Fruit fly (Drosophila melanogaster): ENCODE measurements around the gene RpL13.
A peak's percentile ranks its signal among the peaks of the same experiment; 100 is the strongest.

Gene RpL13

dm6 chr2L:9989846-9990506, 22.9 kb downstream of the RpL13 start (continued):
- TF ChIP-seq esn (GFP tag; optimal IDR thresholded peaks at IDR 0.05) = peak; percentile 71
- TF ChIP-seq Eip75B (GFP tag; optimal IDR thresholded peaks at IDR 0.05) = peak; percentile 34
- peak; percentile 41 for TF ChIP-seq CG3032 (tag; optimal IDR thresholded peaks at IDR 0.05)
- TF ChIP-seq Lpt (GFP tag; optimal IDR thresholded peaks at IDR 0.05) = no peak
- TF ChIP-seq Gug (GFP tag; IDR thresholded peaks at IDR 0.05) = no peak
- peak; percentile 55 for TF ChIP-seq Met (GFP tag; optimal IDR thresholded peaks at IDR 0.05)
- peak; percentile 23 for TF ChIP-seq CG6808 (GFP tag; optimal IDR thresholded peaks at IDR 0.05)
- TF ChIP-seq fd59A (GFP tag; optimal IDR thresholded peaks at IDR 0.05) = no peak
- peak; percentile 11 for TF ChIP-seq dsx (GFP tag; optimal IDR thresholded peaks at IDR 0.05; ENCODE audit: poor library complexity, severe bottlenecking)
- TF ChIP-seq CG11294 (GFP tag; IDR thresholded peaks at IDR 0.05) = no peak
- TF ChIP-seq Hr38 (GFP tag; optimal IDR thresholded peaks at IDR 0.05) = no peak
- no peak for TF ChIP-seq eg (GFP tag; IDR thresholded peaks at IDR 0.05)
- no peak for TF ChIP-seq CG15336 (GFP tag; IDR thresholded peaks at IDR 0.05)
- TF ChIP-seq Eip78C (GFP tag) = peak; percentile 88
- TF ChIP-seq CG4318 (GFP tag; optimal IDR thresholded peaks at IDR 0.05) = no peak
- no peak for TF ChIP-seq CG6163 (GFP tag; IDR thresholded peaks at IDR 0.05)
- peak; percentile 27 for TF ChIP-seq net (GFP tag; optimal IDR thresholded peaks at IDR 0.05)
- no peak for TF ChIP-seq Hr4 (GFP tag; optimal IDR thresholded peaks at IDR 0.05)
- peak; percentile 40 for TF ChIP-seq spab (GFP tag; optimal IDR thresholded peaks at IDR 0.05)
- peak; percentile 7 for TF ChIP-seq CG7368 (GFP tag; optimal IDR thresholded peaks at IDR 0.05)
- TF ChIP-seq CG16779 (tag; optimal IDR thresholded peaks at IDR 0.05) = no peak
- no peak for TF ChIP-seq dac (GFP tag; optimal IDR thresholded peaks at IDR 0.05)
- TF ChIP-seq Ets96B (tag; optimal IDR thresholded peaks at IDR 0.05) = peak; percentile 51
- TF ChIP-seq fkh (GFP tag; optimal IDR thresholded peaks at IDR 0.05) = no peak
- TF ChIP-seq Sox15 (GFP tag; optimal IDR thresholded peaks at IDR 0.05) = no peak
- peak; percentile 55 for TF ChIP-seq CG3919 (GFP tag; optimal IDR thresholded peaks at IDR 0.05)
- TF ChIP-seq CG6276 (GFP tag; optimal IDR thresholded peaks at IDR 0.05) = no peak
- no peak for TF ChIP-seq CG9139 (GFP tag; optimal IDR thresholded peaks at IDR 0.05)
- TF ChIP-seq pdm3 (GFP tag; optimal IDR thresholded peaks at IDR 0.05) = peak; percentile 9
- no peak for TF ChIP-seq CG8119 (GFP tag; IDR thresholded peaks at IDR 0.05)
- TF ChIP-seq ss (GFP tag; optimal IDR thresholded peaks at IDR 0.05) = peak; percentile 16 to 22
- no peak for TF ChIP-seq CG6854 (GFP tag; optimal IDR thresholded peaks at IDR 0.05)
- no peak for TF ChIP-seq CG1621 (tag; optimal IDR thresholded peaks at IDR 0.05)
- TF ChIP-seq lz (GFP tag; optimal IDR thresholded peaks at IDR 0.05) = peak; percentile 56
- no peak for TF ChIP-seq CG32006 (GFP tag; optimal IDR thresholded peaks at IDR 0.05)
- peak; percentile 5 for TF ChIP-seq Sox14 (GFP tag; optimal IDR thresholded peaks at IDR 0.05)
- no peak for TF ChIP-seq Ets21C (GFP tag; optimal IDR thresholded peaks at IDR 0.05)
- TF ChIP-seq CG34406 (GFP tag; optimal IDR thresholded peaks at IDR 0.05) = peak; percentile 18

DNA sequence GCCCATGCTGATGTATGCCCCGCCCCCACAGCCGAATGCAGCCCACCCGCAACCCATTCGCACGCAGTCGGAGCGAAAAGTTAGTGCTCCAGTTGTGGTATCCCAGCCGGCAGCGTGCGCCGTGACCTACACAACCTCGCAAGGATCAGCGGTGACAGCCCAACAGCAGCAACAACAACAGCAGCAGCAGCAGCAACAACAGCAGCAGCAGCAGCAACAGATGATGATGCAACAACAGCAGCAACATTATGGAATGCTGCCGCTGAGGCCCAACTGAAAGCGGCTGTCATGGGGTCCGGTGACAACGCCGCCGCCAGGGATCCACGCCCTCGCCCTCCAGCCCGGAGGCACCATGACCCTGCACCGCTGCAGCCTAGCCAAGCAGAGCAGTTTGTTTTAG, 27.3 kb downstream of the RpL13 start:
- TF ChIP-seq CG6808 (GFP tag; optimal IDR thresholded peaks at IDR 0.05) (no peak), CG11762 (GFP tag; optimal IDR thresholded peaks at IDR 0.05; ENCODE audit: insufficient read depth) (no peak)

DNA sequence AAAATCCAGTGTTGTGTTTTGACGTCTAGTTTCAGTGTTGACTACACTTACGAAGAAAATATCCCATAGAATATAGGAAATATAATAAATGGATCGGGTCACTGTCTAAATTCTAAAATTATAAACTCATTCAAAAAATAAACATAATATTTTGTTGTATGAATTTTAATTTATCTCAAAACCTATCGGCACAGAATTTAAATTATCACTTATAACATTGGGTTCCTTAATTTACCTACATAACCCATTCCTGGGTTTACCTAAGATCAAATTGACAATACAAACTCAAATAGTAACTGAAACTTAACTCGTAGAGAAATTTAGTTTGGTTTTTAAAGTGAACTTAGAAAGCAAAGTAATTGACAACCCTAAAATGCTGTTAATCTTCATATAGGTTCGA, 29.4 kb downstream of the RpL13 start:
- TF ChIP-seq Hr39 (GFP tag; optimal IDR thresholded peaks at IDR 0.05) (no peak), Eip93F (GFP tag; optimal IDR thresholded peaks at IDR 0.05) (no peak), esn (GFP tag; optimal IDR thresholded peaks at IDR 0.05) (peak; percentile 16)

Data from whole organism, prepupa.